Fruit fly (Drosophila melanogaster) whole organism, embryonic: Measurements from ENCODE around the gene CG5541.
A peak's percentile ranks its signal among the peaks of the same experiment; 100 is the strongest.

Experiments
- Antp ChIP-seq: fragments of 200-800 bp; sonication (Bioruptor generic); optimal IDR thresholded peaks from 3 replicates; lab custom pipeline; 2016; ENCODE audit warnings: missing biosample characterization, missing genetic modification characterization
- Atf3 ChIP-seq: fragments of 200-800 bp; sonication (Bioruptor generic); optimal IDR thresholded peaks from 3 replicates; lab custom pipeline; 2016; ENCODE audit warnings: missing biosample characterization, missing genetic modification characterization
- Atf6 ChIP-seq: fragments of 200-800 bp; sonication (Bioruptor generic); IDR thresholded peaks from 2 replicates; pipeline ENCODE4 v1.3.6; 2022; ENCODE audit warnings: missing biosample characterization, missing genetic modification characterization
- CG10565 ChIP-seq: fragments of 200-800 bp; sonication (Bioruptor generic); optimal IDR thresholded peaks from 3 replicates; lab custom pipeline; 2016; ENCODE audit warnings: missing biosample characterization, mild to moderate bottlenecking, missing genetic modification characterization
- CG10654 ChIP-seq: fragments of 200-800 bp; sonication (Bioruptor generic); optimal IDR thresholded peaks from 2 replicates; lab custom pipeline; 2016; ENCODE audit warnings: missing biosample characterization, missing genetic modification characterization
- CG11456 ChIP-seq: fragments of 200-800 bp; sonication (Bioruptor generic); IDR thresholded peaks from 3 replicates; pipeline ENCODE4 v1.3.6; 2022; ENCODE audit warnings: missing biosample characterization, missing genetic modification characterization
- CG11695 ChIP-seq: fragments of 200-800 bp; sonication (Bioruptor generic); IDR thresholded peaks from 3 replicates; pipeline ENCODE4 v1.3.6; 2022; ENCODE audit warnings: missing biosample characterization, missing genetic modification characterization
- CG12299 ChIP-seq: fragments of 200-800 bp; sonication (Bioruptor generic); optimal IDR thresholded peaks from 2 replicates; lab custom pipeline; 2018; ENCODE audit warnings: missing biosample characterization, mild to moderate bottlenecking, missing genetic modification characterization
- CG12942 ChIP-seq: fragments of 200-800 bp; sonication (Bioruptor generic); optimal IDR thresholded peaks from 3 replicates; lab custom pipeline; 2016; ENCODE audit warnings: missing biosample characterization, missing genetic modification characterization
- CG15011 ChIP-seq: fragments of 200-800 bp; sonication (Bioruptor generic); optimal IDR thresholded peaks from 3 replicates; lab custom pipeline; 2018; ENCODE audit warnings: missing biosample characterization, mild to moderate bottlenecking, missing genetic modification characterization
- CG15479 ChIP-seq: fragments of 200-800 bp; sonication (Bioruptor generic); optimal IDR thresholded peaks from 3 replicates; lab custom pipeline; 2019; ENCODE audit warnings: missing biosample characterization, mild to moderate bottlenecking, missing genetic modification characterization, moderate library complexity
- CG15601 ChIP-seq: fragments of 200-800 bp; sonication (Bioruptor generic); optimal IDR thresholded peaks from 3 replicates; lab custom pipeline; 2019; ENCODE audit warnings: missing biosample characterization, mild to moderate bottlenecking, missing genetic modification characterization, moderate library complexity
- CG1603 ChIP-seq: fragments of 200-800 bp; sonication (Bioruptor generic); optimal IDR thresholded peaks from 2 replicates; lab custom pipeline; 2019; ENCODE audit warnings: missing biosample characterization, mild to moderate bottlenecking, missing genetic modification characterization, moderate library complexity
- CG1647 ChIP-seq: fragments of 200-800 bp; sonication (Bioruptor generic); optimal IDR thresholded peaks from 3 replicates; lab custom pipeline; 2016; ENCODE audit warnings: missing biosample characterization, missing genetic modification characterization
- CG16813 ChIP-seq: fragments of 200-800 bp; sonication (Bioruptor generic); IDR thresholded peaks from 3 replicates; pipeline ENCODE4 v1.3.6; 2022; ENCODE audit warnings: missing biosample characterization, missing genetic modification characterization; ENCODE audit not compliant: partially characterized antibody
- CG17912 ChIP-seq: fragments of 200-800 bp; sonication (Bioruptor generic); optimal IDR thresholded peaks from 2 replicates; lab custom pipeline; 2018; ENCODE audit warnings: missing biosample characterization, mild to moderate bottlenecking, missing genetic modification characterization
- CG1832 ChIP-seq: fragments of 200-800 bp; sonication (Bioruptor generic); optimal IDR thresholded peaks from 2 replicates; lab custom pipeline; 2017; ENCODE audit warnings: missing biosample characterization, mild to moderate bottlenecking, missing genetic modification characterization, inconsistent platforms
- CG2202 ChIP-seq: fragments of 200-800 bp; sonication (Bioruptor generic); optimal IDR thresholded peaks from 2 replicates; lab custom pipeline; 2018; ENCODE audit warnings: missing biosample characterization, mild to moderate bottlenecking, missing genetic modification characterization
- CG2678 ChIP-seq: fragments of 200-800 bp; sonication (Bioruptor generic); optimal IDR thresholded peaks from 3 replicates; lab custom pipeline; 2019; ENCODE audit warnings: missing biosample characterization, mild to moderate bottlenecking, missing genetic modification characterization, moderate library complexity
- CG3726 ChIP-seq: fragments of 200-800 bp; sonication (Bioruptor generic); IDR thresholded peaks from 3 replicates; pipeline ENCODE4, ENCODE4 v1.3.6; 2022; ENCODE audit warnings: missing biosample characterization, missing genetic modification characterization
- CG4707 ChIP-seq: fragments of 200-800 bp; sonication (Bioruptor generic); optimal IDR thresholded peaks from 2 replicates; lab custom pipeline; 2018; ENCODE audit warnings: missing biosample characterization, mild to moderate bottlenecking, missing genetic modification characterization, moderate library complexity
- CG7963 ChIP-seq: fragments of 200-800 bp; sonication (Bioruptor generic); IDR thresholded peaks from 3 replicates; pipeline ENCODE4 v1.3.6; 2022; ENCODE audit warnings: missing biosample characterization, missing genetic modification characterization; ENCODE audit not compliant: partially characterized antibody
- CG8765 ChIP-seq: fragments of 200-800 bp; sonication (Bioruptor generic); IDR thresholded peaks from 2 replicates; pipeline ENCODE4 v1.3.6; 2022; ENCODE audit warnings: missing biosample characterization, missing genetic modification characterization
- Eip74EF ChIP-seq, 2 experiments: fragments of 200-800 bp in 1 of 2; fragments of >200 bp in 1 of 2; sonication (Bioruptor generic) in 1 of 2; optimal IDR thresholded peaks; 2 replicates each; lab custom pipeline; 2017 to 2019; ENCODE audit warnings: missing biosample characterization in 2 of 2, missing genetic modification characterization in 2 of 2, mild to moderate bottlenecking in 1 of 2, moderate library complexity in 1 of 2
- HLH3B ChIP-seq: fragments of 200-800 bp; sonication (Bioruptor generic); IDR thresholded peaks from 2 replicates; pipeline ENCODE4 v1.3.6; 2022; ENCODE audit warnings: missing biosample characterization, missing genetic modification characterization
- Lhr ChIP-seq: fragments of 200-800 bp; sonication (Bioruptor generic); optimal IDR thresholded peaks from 3 replicates; lab custom pipeline; 2017; ENCODE audit warnings: mild to moderate bottlenecking, missing biosample characterization, missing genetic modification reagents, missing genetic modification characterization
- MESR4 ChIP-seq: fragments of 200-800 bp; sonication (Bioruptor generic); optimal IDR thresholded peaks from 2 replicates; lab custom pipeline; 2018; ENCODE audit warnings: missing biosample characterization, mild to moderate bottlenecking, missing genetic modification characterization, moderate library complexity
- MTF-1 ChIP-seq: fragments of 200-800 bp; sonication (Bioruptor generic); optimal IDR thresholded peaks from 2 replicates; lab custom pipeline; 2018; ENCODE audit warnings: missing biosample characterization, mild to moderate bottlenecking, missing genetic modification characterization, borderline replicate concordance
- Meics ChIP-seq: fragments of 200-800 bp; sonication (Bioruptor generic); optimal IDR thresholded peaks from 2 replicates; lab custom pipeline; 2017; ENCODE audit warnings: missing biosample characterization, mild to moderate bottlenecking, missing genetic modification characterization
- Oaz ChIP-seq: fragments of 200-800 bp; sonication (Bioruptor generic); IDR thresholded peaks from 2 replicates; pipeline ENCODE4 v1.3.6; 2022; ENCODE audit warnings: missing biosample characterization, missing genetic modification characterization
- Xbp1 ChIP-seq: fragments of 200-800 bp; sonication (Bioruptor generic); optimal IDR thresholded peaks from 3 replicates; lab custom pipeline; 2016; ENCODE audit warnings: missing biosample characterization, mild to moderate bottlenecking, missing genetic modification characterization
- YL-1 ChIP-seq: fragments of 200-800 bp; sonication (Bioruptor generic); optimal IDR thresholded peaks from 3 replicates; lab custom pipeline; 2017; ENCODE audit warnings: missing biosample characterization, mild to moderate bottlenecking, missing genetic modification characterization
- az2 ChIP-seq: fragments of 200-800 bp; sonication (Bioruptor generic); optimal IDR thresholded peaks from 3 replicates; lab custom pipeline; 2016; ENCODE audit warnings: missing biosample characterization, missing genetic modification characterization
- cas ChIP-seq: fragments of 200-800 bp; sonication (Bioruptor generic); IDR thresholded peaks from 2 replicates; pipeline ENCODE4 v1.3.6; 2022; ENCODE audit warnings: missing biosample characterization, missing genetic modification characterization
- crc ChIP-seq: fragments of 200-800 bp; sonication (Bioruptor generic); optimal IDR thresholded peaks from 2 replicates; lab custom pipeline; 2016; ENCODE audit warnings: missing biosample characterization, missing genetic modification characterization
- gem ChIP-seq: fragments of 200-800 bp; sonication (Bioruptor generic); optimal IDR thresholded peaks from 2 replicates; lab custom pipeline; 2019; ENCODE audit warnings: missing biosample characterization, mild to moderate bottlenecking, missing genetic modification characterization, moderate library complexity
- gsb-n ChIP-seq: fragments of 200-800 bp; sonication (Bioruptor generic); optimal IDR thresholded peaks from 3 replicates; lab custom pipeline; 2018; ENCODE audit warnings: missing biosample characterization, mild to moderate bottlenecking, missing genetic modification characterization
- nmo ChIP-seq: fragments of 200-800 bp; sonication (Bioruptor generic); optimal IDR thresholded peaks from 2 replicates; lab custom pipeline; 2018; ENCODE audit warnings: missing biosample characterization, mild to moderate bottlenecking, missing genetic modification characterization, moderate library complexity
- oc ChIP-seq: fragments of 200-800 bp; sonication (Bioruptor generic); optimal IDR thresholded peaks from 2 replicates; lab custom pipeline; 2018; ENCODE audit warnings: missing biosample characterization, mild to moderate bottlenecking, missing genetic modification characterization, moderate library complexity
- onecut ChIP-seq: fragments of 200-800 bp; sonication (Bioruptor generic); IDR thresholded peaks from 2 replicates; pipeline ENCODE4 v1.3.6; 2022; ENCODE audit warnings: missing biosample characterization, missing genetic modification characterization
- pho ChIP-seq: fragments of 200-800 bp; sonication (Bioruptor generic); optimal IDR thresholded peaks from 2 replicates; lab custom pipeline; 2016; ENCODE audit warnings: missing biosample characterization, missing genetic modification characterization
- phol ChIP-seq: fragments of 200-800 bp; sonication (Bioruptor generic); optimal IDR thresholded peaks from 3 replicates; lab custom pipeline; 2018; ENCODE audit warnings: missing biosample characterization, mild to moderate bottlenecking, missing genetic modification characterization, moderate library complexity
- psq ChIP-seq: fragments of 200-800 bp; sonication (Bioruptor generic); optimal IDR thresholded peaks from 2 replicates; lab custom pipeline; 2017; ENCODE audit warnings: missing biosample characterization, missing genetic modification characterization
- slbo ChIP-seq: fragments of 200-800 bp; sonication (Bioruptor generic); IDR thresholded peaks from 2 replicates; pipeline ENCODE4 v1.3.6; 2022; ENCODE audit warnings: missing biosample characterization, missing genetic modification characterization
- stc ChIP-seq: fragments of 200-800 bp; sonication (Bioruptor generic); IDR thresholded peaks from 2 replicates; pipeline ENCODE4 v1.3.6; 2022; ENCODE audit warnings: missing biosample characterization, missing genetic modification characterization
- stwl ChIP-seq: fragments of 200-800 bp; sonication (Bioruptor generic); optimal IDR thresholded peaks from 3 replicates; lab custom pipeline; 2018; ENCODE audit warnings: missing biosample characterization, mild to moderate bottlenecking, missing genetic modification characterization, moderate library complexity
- tx ChIP-seq: fragments of 200-800 bp; sonication (Bioruptor generic); optimal IDR thresholded peaks from 2 replicates; lab custom pipeline; 2016; ENCODE audit warnings: missing biosample characterization, missing genetic modification characterization
- yki ChIP-seq: fragments of >200 bp; optimal IDR thresholded peaks from 3 replicates; lab custom pipeline; 2018
- zen ChIP-seq: fragments of 200-800 bp; sonication (Bioruptor generic); optimal IDR thresholded peaks from 3 replicates; lab custom pipeline; 2018; ENCODE audit warnings: missing biosample characterization, mild to moderate bottlenecking, missing genetic modification characterization, moderate library complexity
- zf30C ChIP-seq: fragments of 200-800 bp; sonication (Bioruptor generic); optimal IDR thresholded peaks from 3 replicates; lab custom pipeline; 2018; ENCODE audit warnings: missing biosample characterization, mild to moderate bottlenecking, missing genetic modification characterization

CG5541 gene

dm6 chrX:15084580-15085138 lies 40.7 kb downstream of the CG5541 start, which contains the start of gene Cox17 (continued):
- TF ChIP-seq gsb-n (peak; percentile 62), MESR4 (GFP tag; lab: Kevin White, UChicago) (no peak), tx (GFP tag; lab: Kevin White, UChicago) (peak; percentile 68), CG10654 (GFP tag; lab: Kevin White, UChicago) (peak; percentile 78), Atf6 (peak; percentile 69; the same call in 1 of the 2 replicates), CG15011 (peak; percentile 78), CG4707 (GFP tag; lab: Kevin White, UChicago) (peak; percentile 0), oc (peak; percentile 19), HLH3B (GFP tag; lab: Robert Waterston, UW) (peak; percentile 26; the same call in 1 of the 2 replicates), CG8765 (GFP tag; lab: Robert Waterston, UW) (no peak), YL-1 (GFP tag; lab: Kevin White, UChicago) (peak; percentile 50), nmo (peak; percentile 91), Antp (GFP tag; lab: Kevin White, UChicago) (peak; percentile 57), CG1832 (GFP tag; lab: Kevin White, UChicago) (no peak), Xbp1 (GFP tag; lab: Kevin White, UChicago) (peak; percentile 86), CG7963 (GFP tag; lab: Robert Waterston, UW) (peak; percentile 47; the same call in 1 of the 3 replicates), phol (peak; percentile 89), zf30C (GFP tag; lab: Kevin White, UChicago) (no peak), CG1647 (GFP tag; lab: Kevin White, UChicago) (peak; percentile 63), CG3726 (GFP tag; lab: Robert Waterston, UW) (no peak), stc (GFP tag; lab: Robert Waterston, UW) (no peak), CG12299 (tag; lab: Kevin White, UChicago) (peak; percentile 48), CG16813 (peak; percentile 70), CG11695 (GFP tag; lab: Robert Waterston, UW) (peak; percentile 71; the same call in 2 of the 3 replicates), CG17912 (GFP tag; lab: Kevin White, UChicago) (no peak), cas (GFP tag; lab: Robert Waterston, UW) (no peak), Lhr (GFP tag; lab: Kevin White, UChicago) (peak; percentile 47), pho (peak; percentile 74), CG2678 (tag; lab: Kevin White, UChicago) (peak; percentile 89), psq (peak; percentile 56), Oaz (no peak), CG15479 (GFP tag; lab: Kevin White, UChicago) (peak; percentile 29), gem (tag; lab: Kevin White, UChicago) (peak; percentile 90), slbo (GFP tag; lab: Robert Waterston, UW) (peak; percentile 80), onecut (GFP tag; lab: Robert Waterston, UW) (peak; percentile 86), Atf3 (GFP tag; lab: Kevin White, UChicago) (peak; percentile 48), CG15601 (tag; lab: Kevin White, UChicago) (peak; percentile 76), CG11456 (GFP tag; lab: Robert Waterston, UW) (peak; percentile 75; the same call in 2 of the 3 replicates), crc (GFP tag; lab: Kevin White, UChicago) (peak; percentile 47), MTF-1 (no peak), CG10565 (GFP tag; lab: Kevin White, UChicago) (no peak), Eip74EF (GFP tag; optimal IDR thresholded peaks at IDR 0.05; lab: Kevin White, UChicago) (peak in 1 of 2 experiments; percentile 51), Meics (GFP tag; lab: Kevin White, UChicago) (peak; percentile 84), CG12942 (GFP tag; lab: Kevin White, UChicago) (peak; percentile 72), az2 (GFP tag; lab: Kevin White, UChicago) (peak; percentile 83), stwl (tag; lab: Kevin White, UChicago) (peak; percentile 49), CG2202 (tag; lab: Kevin White, UChicago) (peak; percentile 32), CG1603 (tag; lab: Kevin White, UChicago) (peak; percentile 24), yki (lab: Kevin White, UChicago) (no peak), zen (tag; lab: Kevin White, UChicago) (peak; percentile 76)
